Fruit fly (Drosophila melanogaster): ENCODE data around the gene ATPsynbetaL.

ATPsynbetaL gene

DNA sequence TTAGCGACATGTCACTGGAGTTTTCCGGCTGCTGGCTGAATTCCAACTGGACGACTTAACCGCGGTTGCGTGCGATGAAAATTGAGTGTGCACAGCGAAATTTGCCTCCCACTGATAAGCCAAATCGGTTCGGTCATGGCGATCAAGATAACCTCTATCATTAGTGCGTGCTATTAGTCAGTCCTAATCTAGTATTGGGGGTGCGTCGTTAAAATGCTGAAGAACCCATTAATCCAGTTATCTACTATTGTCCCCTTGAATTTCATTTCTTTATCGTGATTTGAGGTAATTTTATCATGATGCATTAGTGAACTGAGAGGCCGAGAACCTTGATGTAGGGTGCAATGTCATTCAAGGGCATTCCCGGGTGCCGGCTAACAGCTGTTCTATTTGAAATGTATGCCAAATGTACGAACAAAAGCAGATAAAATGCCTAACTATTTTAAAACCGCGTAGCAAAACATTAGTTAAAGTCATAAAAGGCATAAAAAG, 30.9 kb downstream of the ATPsynbetaL start, which contains the start of gene Pgm1 (continued):
- peak; percentile 84 for TF ChIP-seq Meics (GFP tag; optimal IDR thresholded peaks at IDR 0.05)
- peak; percentile 47 for TF ChIP-seq CG11247 (GFP tag; IDR thresholded peaks at IDR 0.05)
- TF ChIP-seq B-H2 (GFP tag; optimal IDR thresholded peaks at IDR 0.05), result peak; percentile 71
- TF ChIP-seq CHES-1-like (GFP tag; optimal IDR thresholded peaks at IDR 0.05), result peak; percentile 95
- no peak for TF ChIP-seq CG8281 (tag; optimal IDR thresholded peaks at IDR 0.05)
- TF ChIP-seq CG6791 (GFP tag; IDR thresholded peaks at IDR 0.05; ENCODE audit: partially characterized antibody), result no peak
- peak; percentile 76 for TF ChIP-seq ara (GFP tag; IDR thresholded peaks at IDR 0.05)
- peak; percentile 72 for TF ChIP-seq CG6854 (GFP tag; optimal IDR thresholded peaks at IDR 0.05)
- no peak; the same call in 2 of the 3 replicates for TF ChIP-seq C15 (GFP tag; IDR thresholded peaks at IDR 0.05)
- TF ChIP-seq MBD-R2 (GFP tag; IDR thresholded peaks at IDR 0.05), result peak; percentile 64; the same call in 1 of the 2 replicates
- TF ChIP-seq tx (GFP tag; optimal IDR thresholded peaks at IDR 0.05), result peak; percentile 88
- peak; percentile 80 for TF ChIP-seq grau (tag; optimal IDR thresholded peaks at IDR 0.05)
- TF ChIP-seq chn (GFP tag; optimal IDR thresholded peaks at IDR 0.05), result peak; percentile 89
- peak; percentile 64 for TF ChIP-seq ttk (GFP tag; IDR thresholded peaks at IDR 0.05)
- peak; percentile 41 for TF ChIP-seq CG9437 (GFP tag; optimal IDR thresholded peaks at IDR 0.05)
- TF ChIP-seq dysf (GFP tag; IDR thresholded peaks at IDR 0.05), result peak; percentile 79
- no peak for TF ChIP-seq CG43689 (GFP tag; IDR thresholded peaks at IDR 0.05)
- peak; percentile 88 to 90 for TF ChIP-seq chif (GFP tag; optimal IDR thresholded peaks at IDR 0.05)
- no peak for TF ChIP-seq CkIIα-i1 (GFP tag; IDR thresholded peaks at IDR 0.05)
- TF ChIP-seq hth (optimal IDR thresholded peaks at IDR 0.05), result no peak
- peak; percentile 86 for TF ChIP-seq PHDP (tag; optimal IDR thresholded peaks at IDR 0.05)
- peak; percentile 81 for TF ChIP-seq Dad (GFP tag; optimal IDR thresholded peaks at IDR 0.05)
- TF ChIP-seq pzg (GFP tag; optimal IDR thresholded peaks at IDR 0.05), result peak; percentile 31
- peak; percentile 77 for TF ChIP-seq BtbVII (GFP tag; optimal IDR thresholded peaks at IDR 0.05)
- TF ChIP-seq CG3847 (GFP tag; IDR thresholded peaks at IDR 0.05), result peak; percentile 60
- peak; percentile 41 for TF ChIP-seq CG15696 (tag; optimal IDR thresholded peaks at IDR 0.05)
- TF ChIP-seq tna (GFP tag; IDR thresholded peaks at IDR 0.05; ENCODE audit: partially characterized antibody), result no peak
- peak; percentile 65 for TF ChIP-seq Ssrp (tag; optimal IDR thresholded peaks at IDR 0.05)
- no peak for TF ChIP-seq Hr39 (optimal IDR thresholded peaks at IDR 0.05)
- TF ChIP-seq rib (GFP tag; IDR thresholded peaks at IDR 0.05), result peak; percentile 72; the same call in 1 of the 2 replicates
- peak; percentile 79 for TF ChIP-seq CG10147 (GFP tag; optimal IDR thresholded peaks at IDR 0.05)
- TF ChIP-seq CG12769 (tag; optimal IDR thresholded peaks at IDR 0.05), result peak; percentile 97
- TF ChIP-seq CG11085 (GFP tag; IDR thresholded peaks at IDR 0.05), result peak; percentile 67
- TF ChIP-seq TFAM (GFP tag; optimal IDR thresholded peaks at IDR 0.05), result peak; percentile 9
- peak; percentile 75 for TF ChIP-seq zen (tag; optimal IDR thresholded peaks at IDR 0.05)
- TF ChIP-seq CG7839 (tag; optimal IDR thresholded peaks at IDR 0.05), result peak; percentile 84
- TF ChIP-seq Lim3 (GFP tag; IDR thresholded peaks at IDR 0.05), result peak; percentile 21; the same call in 1 of the 2 replicates
- TF ChIP-seq CG10267 (tag; optimal IDR thresholded peaks at IDR 0.05), result peak; percentile 70
- TF ChIP-seq CG18476 (GFP tag; optimal IDR thresholded peaks at IDR 0.05), result peak; percentile 72
- no peak for TF ChIP-seq prd (optimal IDR thresholded peaks at IDR 0.05)
- TF ChIP-seq prd (GFP tag; IDR thresholded peaks at IDR 0.05), result peak; percentile 75
- TF ChIP-seq CG7987 (GFP tag; optimal IDR thresholded peaks at IDR 0.05), result peak; percentile 72
- peak; percentile 50 for TF ChIP-seq kah (GFP tag; optimal IDR thresholded peaks at IDR 0.05)
- TF ChIP-seq CG15514 (GFP tag; optimal IDR thresholded peaks at IDR 0.05), result peak; percentile 80
- TF ChIP-seq nmo (GFP tag; optimal IDR thresholded peaks at IDR 0.05), result peak; percentile 82
- no peak for TF ChIP-seq cad (GFP tag; optimal IDR thresholded peaks at IDR 0.05)
- peak; percentile 79 for TF ChIP-seq Hey (tag; optimal IDR thresholded peaks at IDR 0.05)
- TF ChIP-seq twi (tag; optimal IDR thresholded peaks at IDR 0.05), result no peak
- TF ChIP-seq CG13287 (GFP tag; IDR thresholded peaks at IDR 0.05; ENCODE audit: partially characterized antibody), result 0 out of 2 replicates have a peak, but pooled peaks have one; percentile 24
- TF ChIP-seq Dp (GFP tag; optimal IDR thresholded peaks at IDR 0.05), result no peak
- TF ChIP-seq unc-4 (GFP tag; IDR thresholded peaks at IDR 0.05; ENCODE audit: partially characterized antibody), result no peak

Data from whole organism, embryonic.